Fruit fly (Drosophila melanogaster): Measurements from ENCODE around the gene CG4751.
A peak's percentile ranks its signal among the peaks of the same experiment; 100 is the strongest.

CG4751 gene

DNA sequence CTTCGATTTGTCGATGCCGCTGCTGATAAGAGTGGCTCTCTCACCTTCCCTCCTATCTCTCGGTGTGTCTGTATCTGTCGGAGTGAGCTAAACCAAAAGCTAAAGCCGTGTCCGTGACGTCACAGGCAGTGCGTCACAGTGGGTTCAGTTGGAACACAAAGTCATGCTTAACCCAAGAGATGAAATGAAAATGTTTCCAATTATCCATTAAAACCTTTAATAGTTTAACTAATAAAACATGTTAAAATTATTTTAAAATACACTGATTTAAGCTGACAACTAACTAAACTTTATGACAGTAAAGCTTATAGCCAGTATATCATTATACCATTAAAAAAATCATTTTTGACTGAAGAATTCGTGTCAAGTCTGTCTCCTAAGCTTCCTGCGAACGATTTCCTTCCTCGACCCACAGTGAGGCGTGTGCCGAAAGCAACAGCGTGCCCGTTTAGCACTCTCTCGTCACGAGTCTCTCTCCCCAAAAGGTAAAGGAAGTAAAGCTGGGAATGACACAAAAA lies 17.5 kb upstream of the CG4751 start, which contains the start of gene Idua (continued):
- TF ChIP-seq CG11398 (GFP tag; optimal IDR thresholded peaks at IDR 0.05): no peak
- peak; percentile 16; the same call in 1 of the 3 replicates for TF ChIP-seq B-H1 (GFP tag; IDR thresholded peaks at IDR 0.05)
- TF ChIP-seq GATAe (GFP tag; conservative IDR thresholded peaks at IDR 0.05): no peak
- TF ChIP-seq sug (tag; optimal IDR thresholded peaks at IDR 0.05): no peak
- peak; percentile 63; the same call in 1 of the 2 replicates for TF ChIP-seq seq (GFP tag; IDR thresholded peaks at IDR 0.05)
- TF ChIP-seq CG7745 (tag; optimal IDR thresholded peaks at IDR 0.05): no peak
- TF ChIP-seq ERR (GFP tag; optimal IDR thresholded peaks at IDR 0.05): no peak
- TF ChIP-seq Sry-β (GFP tag; optimal IDR thresholded peaks at IDR 0.05): no peak
- no peak for TF ChIP-seq HLH4C (GFP tag; IDR thresholded peaks at IDR 0.05; ENCODE audit: partially characterized antibody)
- TF ChIP-seq CG8281 (tag; optimal IDR thresholded peaks at IDR 0.05): peak; percentile 31
- TF ChIP-seq kah (GFP tag; optimal IDR thresholded peaks at IDR 0.05): peak; percentile 12
- TF ChIP-seq Hr78 (GFP tag; optimal IDR thresholded peaks at IDR 0.05): no peak
- TF ChIP-seq CG11695 (GFP tag; IDR thresholded peaks at IDR 0.05): peak; percentile 70; the same call in 2 of the 3 replicates
- peak; percentile 78 for TF ChIP-seq bcd (GFP tag; optimal IDR thresholded peaks at IDR 0.05)
- TF ChIP-seq stc (GFP tag; IDR thresholded peaks at IDR 0.05): peak; percentile 67
- no peak for TF ChIP-seq ftz-f1 (GFP tag; optimal IDR thresholded peaks at IDR 0.05)
- TF ChIP-seq CG9727 (GFP tag; optimal IDR thresholded peaks at IDR 0.05): peak; percentile 82
- no peak for TF ChIP-seq inv (GFP tag; IDR thresholded peaks at IDR 0.05; ENCODE audit: partially characterized antibody)
- TF ChIP-seq Opbp (GFP tag; IDR thresholded peaks at IDR 0.05; ENCODE audit: partially characterized antibody): no peak
- no peak for TF ChIP-seq Atf-2 (GFP tag; optimal IDR thresholded peaks at IDR 0.05)
- TF ChIP-seq CG11093 (GFP tag; IDR thresholded peaks at IDR 0.05): peak; percentile 69; the same call in 2 of the 3 replicates
- no peak for TF ChIP-seq prd (optimal IDR thresholded peaks at IDR 0.05)
- TF ChIP-seq prd (GFP tag; IDR thresholded peaks at IDR 0.05): peak; percentile 58
- peak; percentile 34 for TF ChIP-seq bab2 (GFP tag; optimal IDR thresholded peaks at IDR 0.05)
- TF ChIP-seq CTCF (GFP tag; optimal IDR thresholded peaks at IDR 0.05): no peak
- TF ChIP-seq pros (GFP tag; optimal IDR thresholded peaks at IDR 0.05): peak; percentile 6
- TF ChIP-seq exex (tag; optimal IDR thresholded peaks at IDR 0.05): no peak
- peak; percentile 61; the same call in 1 of the 3 replicates for TF ChIP-seq so (GFP tag; IDR thresholded peaks at IDR 0.05)
- TF ChIP-seq H2.0 (GFP tag; IDR thresholded peaks at IDR 0.05): peak; percentile 31; the same call in 1 of the 2 replicates
- peak; percentile 13; the same call in 1 of the 2 replicates for TF ChIP-seq cas (GFP tag; IDR thresholded peaks at IDR 0.05)
- no peak for TF ChIP-seq nerfin-1 (tag; optimal IDR thresholded peaks at IDR 0.05)
- TF ChIP-seq CG9609 (GFP tag; optimal IDR thresholded peaks at IDR 0.05): no peak
- no peak for TF ChIP-seq Sox100B (GFP tag; optimal IDR thresholded peaks at IDR 0.05)
- TF ChIP-seq cad (GFP tag; optimal IDR thresholded peaks at IDR 0.05): no peak
- TF ChIP-seq Tbp (GFP tag; optimal IDR thresholded peaks at IDR 0.05): no peak
- no peak for TF ChIP-seq CHES-1-like (GFP tag; optimal IDR thresholded peaks at IDR 0.05)
- peak; percentile 36 for TF ChIP-seq trem (tag; optimal IDR thresholded peaks at IDR 0.05)
- TF ChIP-seq Poxn (GFP tag; IDR thresholded peaks at IDR 0.05): no peak
- TF ChIP-seq BEAF-32 (GFP tag; optimal IDR thresholded peaks at IDR 0.05): no peak

DNA sequence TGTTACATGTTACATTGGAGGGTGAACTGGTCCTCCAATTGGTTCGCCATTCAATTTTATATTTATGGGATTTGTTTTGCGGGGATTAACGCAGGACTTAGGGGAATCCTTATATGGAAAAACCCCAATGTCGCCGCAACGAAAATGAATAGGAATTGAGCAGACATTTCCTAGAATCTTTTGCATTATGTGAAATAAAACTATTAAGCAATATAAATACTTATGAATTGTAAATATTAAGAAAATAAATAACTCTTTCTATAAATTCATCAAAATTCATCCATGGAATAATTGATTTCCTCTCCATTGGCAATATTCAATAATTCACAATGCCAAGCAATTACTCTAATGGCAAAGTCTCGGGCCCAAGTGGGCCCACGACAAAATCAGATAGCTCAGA lies 16.8 kb upstream of the CG4751 start, which contains the start of gene Gr32a:
TSS of gene Gr32a (plus strand) at position 301 of the 400 bp plus-strand sequence.
- no peak for TF ChIP-seq CG18619 (GFP tag; optimal IDR thresholded peaks at IDR 0.05)
- TF ChIP-seq sima (GFP tag; optimal IDR thresholded peaks at IDR 0.05): no peak
- TF ChIP-seq HmgZ (tag; optimal IDR thresholded peaks at IDR 0.05): no peak
- TF ChIP-seq CG12391 (tag; optimal IDR thresholded peaks at IDR 0.05): no peak
- no peak for TF ChIP-seq cwo (GFP tag; optimal IDR thresholded peaks at IDR 0.05)

Data from whole organism, embryonic.